Worm (Caenorhabditis elegans): ENCODE data around the gene glt-6.

DNA sequence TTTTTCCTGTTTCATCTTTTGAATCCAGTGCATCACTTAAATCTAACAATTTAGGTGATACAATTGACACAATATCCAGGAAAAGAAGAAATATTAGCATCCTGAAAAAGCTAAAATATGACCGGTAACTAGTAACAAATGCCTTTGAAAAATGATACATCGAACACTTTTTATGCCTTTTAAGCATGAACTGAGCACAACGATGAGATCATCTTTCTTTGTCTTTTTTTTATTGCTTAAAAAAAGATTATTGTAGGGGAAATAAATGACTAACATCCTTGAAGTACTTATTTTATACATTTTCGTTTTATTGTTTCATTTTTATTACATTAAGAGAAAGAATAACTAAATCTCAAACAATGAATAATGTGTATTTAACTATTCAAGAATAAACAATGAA is 37.6 kb upstream of the glt-6 start, which contains the start of gene F13B6.3:
- TF ChIP-seq nhr-28 (tag; optimal IDR thresholded peaks at IDR 0.05), result no peak
- no peak for TF ChIP-seq F49E8.2 (tag; optimal IDR thresholded peaks at IDR 0.05; ENCODE audit: borderline replicate concordance)

Data from whole organism, L4 larva.